Fruit fly (Drosophila melanogaster) whole organism, embryonic: Measurements from ENCODE around the gene Cpr30F.
A peak's percentile ranks its signal among the peaks of the same experiment; 100 is the strongest.

Source experiments
- Abd-B ChIP-seq: fragments of 200-800 bp; sonication (Bioruptor generic); optimal IDR thresholded peaks from 2 replicates; lab custom pipeline; 2018; ENCODE audit warnings: missing biosample characterization, mild to moderate bottlenecking, missing genetic modification characterization, moderate library complexity
- Ada2b ChIP-seq: fragments of 200-800 bp; sonication (Bioruptor generic); IDR thresholded peaks from 2 replicates; pipeline ENCODE4 v1.3.6; 2022; ENCODE audit warnings: missing biosample characterization, missing genetic modification characterization
- CG11247 ChIP-seq: fragments of 200-800 bp; sonication (Bioruptor generic); IDR thresholded peaks from 2 replicates; pipeline ENCODE4 v1.3.6; 2022; ENCODE audit warnings: missing biosample characterization, missing genetic modification characterization
- CG11504 ChIP-seq: fragments of 200-800 bp; sonication (Bioruptor generic); optimal IDR thresholded peaks from 3 replicates; lab custom pipeline; 2019; ENCODE audit warnings: missing biosample characterization, mild to moderate bottlenecking, missing genetic modification characterization, moderate library complexity
- CG12769 ChIP-seq: fragments of 200-800 bp; sonication (Bioruptor generic); optimal IDR thresholded peaks from 2 replicates; lab custom pipeline; 2019; ENCODE audit warnings: missing biosample characterization, mild to moderate bottlenecking, missing genetic modification characterization, moderate library complexity
- CG14441 ChIP-seq: fragments of 200-800 bp; sonication (Bioruptor generic); IDR thresholded peaks from 2 replicates; pipeline ENCODE4 v1.3.6; 2022; ENCODE audit warnings: missing biosample characterization, missing genetic modification characterization
- CG14710 ChIP-seq: fragments of 200-800 bp; sonication (Bioruptor generic); optimal IDR thresholded peaks from 3 replicates; lab custom pipeline; 2019; ENCODE audit warnings: missing biosample characterization, mild to moderate bottlenecking, missing genetic modification characterization, moderate library complexity
- CG1603 ChIP-seq: fragments of 200-800 bp; sonication (Bioruptor generic); optimal IDR thresholded peaks from 2 replicates; lab custom pipeline; 2019; ENCODE audit warnings: missing biosample characterization, mild to moderate bottlenecking, missing genetic modification characterization, moderate library complexity
- CG17568 ChIP-seq: fragments of 200-800 bp; sonication (Bioruptor generic); optimal IDR thresholded peaks from 2 replicates; lab custom pipeline; 2018; ENCODE audit warnings: missing biosample characterization, mild to moderate bottlenecking, missing genetic modification characterization, moderate library complexity
- CG17829 ChIP-seq: fragments of 200-800 bp; optimal IDR thresholded peaks from 2 replicates; lab custom pipeline; 2019; ENCODE audit warnings: missing biosample characterization, mild to moderate bottlenecking, missing genetic modification characterization, moderate library complexity
- CG2202 ChIP-seq: fragments of 200-800 bp; sonication (Bioruptor generic); optimal IDR thresholded peaks from 2 replicates; lab custom pipeline; 2018; ENCODE audit warnings: missing biosample characterization, mild to moderate bottlenecking, missing genetic modification characterization
- CG2889 ChIP-seq: fragments of 200-800 bp; sonication (Bioruptor generic); IDR thresholded peaks from 3 replicates; pipeline ENCODE4 v1.3.6; 2022; ENCODE audit warnings: missing biosample characterization, missing genetic modification characterization
- CG30431 ChIP-seq: fragments of 200-800 bp; sonication (Bioruptor generic); optimal IDR thresholded peaks from 2 replicates; lab custom pipeline; 2017; ENCODE audit warnings: missing biosample characterization, missing genetic modification characterization
- CG32772 ChIP-seq: fragments of 200-800 bp; sonication (Bioruptor generic); IDR thresholded peaks from 2 replicates; pipeline ENCODE4 v1.3.6; 2022; ENCODE audit warnings: missing biosample characterization, missing genetic modification characterization
- CG4360 ChIP-seq: fragments of 200-800 bp; sonication (Bioruptor generic); IDR thresholded peaks from 2 replicates; pipeline ENCODE4 v1.3.6; 2022; ENCODE audit warnings: missing biosample characterization, missing genetic modification characterization
- CG6175 ChIP-seq: fragments of 200-800 bp; sonication (Bioruptor generic); IDR thresholded peaks from 3 replicates; pipeline ENCODE4 v1.3.6; 2022; ENCODE audit warnings: missing biosample characterization, missing genetic modification characterization
- CG7963 ChIP-seq: fragments of 200-800 bp; sonication (Bioruptor generic); IDR thresholded peaks from 3 replicates; pipeline ENCODE4 v1.3.6; 2022; ENCODE audit warnings: missing biosample characterization, missing genetic modification characterization; ENCODE audit not compliant: partially characterized antibody
- CG8290 ChIP-seq, 3 experiments: fragments of 200-800 bp; sonication (Bioruptor generic); optimal IDR thresholded peaks; 2 replicates each; lab custom pipeline; 2016 to 2019; ENCODE audit warnings: missing biosample characterization in 3 of 3, missing genetic modification characterization in 3 of 3, mild to moderate bottlenecking in 2 of 3, moderate library complexity in 1 of 3
- CG9609 ChIP-seq: fragments of 200-800 bp; sonication (Bioruptor generic); optimal IDR thresholded peaks from 3 replicates; lab custom pipeline; 2016; ENCODE audit warnings: missing biosample characterization, missing genetic modification characterization
- CHES-1-like ChIP-seq: fragments of 200-800 bp; sonication (Bioruptor generic); optimal IDR thresholded peaks from 2 replicates; lab custom pipeline; 2016; ENCODE audit warnings: missing biosample characterization, missing genetic modification characterization
- Dll ChIP-seq: fragments of 200-800 bp; sonication (Bioruptor generic); IDR thresholded peaks from 4 replicates; pipeline ENCODE4 v1.3.6; 2022; ENCODE audit warnings: missing biosample characterization, missing genetic modification characterization; ENCODE audit not compliant: partially characterized antibody
- E2f1 ChIP-seq: fragments of 200-800 bp; sonication (Bioruptor generic); IDR thresholded peaks from 2 replicates; pipeline ENCODE4 v1.3.6; 2022; ENCODE audit warnings: missing biosample characterization, missing genetic modification characterization
- Elba2 ChIP-seq: fragments of 200-800 bp; sonication (Bioruptor generic); optimal IDR thresholded peaks from 3 replicates; lab custom pipeline; 2016; ENCODE audit warnings: missing biosample characterization, missing genetic modification characterization
- Kr ChIP-seq: fragments of 200-800 bp; sonication (Bioruptor generic); optimal IDR thresholded peaks from 2 replicates; lab custom pipeline; 2017; ENCODE audit warnings: missing biosample characterization, mild to moderate bottlenecking, missing genetic modification characterization
- Lpt ChIP-seq: fragments of >200 bp; optimal IDR thresholded peaks from 2 replicates; lab custom pipeline; 2018; ENCODE audit warnings: missing biosample characterization, missing genetic modification characterization
- Meics ChIP-seq: fragments of 200-800 bp; sonication (Bioruptor generic); optimal IDR thresholded peaks from 2 replicates; lab custom pipeline; 2017; ENCODE audit warnings: missing biosample characterization, mild to moderate bottlenecking, missing genetic modification characterization
- Neu2 ChIP-seq: fragments of 200-800 bp; sonication (Bioruptor generic); optimal IDR thresholded peaks from 3 replicates; lab custom pipeline; 2016; ENCODE audit warnings: missing biosample characterization, missing genetic modification characterization, borderline replicate concordance
- Opbp ChIP-seq: fragments of 200-800 bp; sonication (Bioruptor generic); IDR thresholded peaks from 3 replicates; pipeline ENCODE4 v1.3.6; 2022; ENCODE audit warnings: missing biosample characterization, missing genetic modification characterization; ENCODE audit not compliant: partially characterized antibody
- Scr ChIP-seq: fragments of 200-800 bp; sonication (Bioruptor generic); IDR thresholded peaks from 2 replicates; pipeline ENCODE4 v1.3.6; 2022; ENCODE audit warnings: missing biosample characterization, missing genetic modification characterization; ENCODE audit not compliant: partially characterized antibody
- ase ChIP-seq: fragments of 200-800 bp; sonication (Bioruptor generic); IDR thresholded peaks from 3 replicates; pipeline ENCODE4 v1.3.6; 2022; ENCODE audit warnings: missing biosample characterization, missing genetic modification characterization
- cad ChIP-seq: fragments of >200 bp; optimal IDR thresholded peaks from 2 replicates; lab custom pipeline; 2017; ENCODE audit warnings: missing biosample characterization, missing genetic modification characterization
- cato ChIP-seq: fragments of 200-800 bp; sonication (Bioruptor generic); optimal IDR thresholded peaks from 2 replicates; lab custom pipeline; 2016; ENCODE audit warnings: missing biosample characterization, missing genetic modification characterization, borderline replicate concordance
- chn ChIP-seq: fragments of 200-800 bp; sonication (Bioruptor generic); optimal IDR thresholded peaks from 2 replicates; lab custom pipeline; 2016; ENCODE audit warnings: missing biosample characterization, missing genetic modification characterization
- dan ChIP-seq: fragments of 200-800 bp; sonication (Bioruptor generic); IDR thresholded peaks from 2 replicates; pipeline ENCODE4 v1.3.6; 2022; ENCODE audit warnings: missing biosample characterization, missing genetic modification characterization
- disco-r ChIP-seq: fragments of 200-800 bp; sonication (Bioruptor generic); optimal IDR thresholded peaks from 2 replicates; lab custom pipeline; 2016; ENCODE audit warnings: missing biosample characterization, missing genetic modification characterization
- exex ChIP-seq: fragments of 200-800 bp; sonication (Bioruptor generic); optimal IDR thresholded peaks from 4 replicates; lab custom pipeline; 2018; ENCODE audit warnings: missing biosample characterization, mild to moderate bottlenecking, missing genetic modification characterization, moderate library complexity
- fd3F ChIP-seq: fragments of 200-800 bp; sonication (Bioruptor generic); optimal IDR thresholded peaks from 2 replicates; lab custom pipeline; 2018; ENCODE audit warnings: missing biosample characterization, mild to moderate bottlenecking, missing genetic modification characterization, moderate library complexity
- gem ChIP-seq: fragments of 200-800 bp; sonication (Bioruptor generic); optimal IDR thresholded peaks from 2 replicates; lab custom pipeline; 2019; ENCODE audit warnings: missing biosample characterization, mild to moderate bottlenecking, missing genetic modification characterization, moderate library complexity
- kah ChIP-seq: fragments of 200-800 bp; sonication (Bioruptor generic); optimal IDR thresholded peaks from 2 replicates; lab custom pipeline; 2018; ENCODE audit warnings: missing biosample characterization, mild to moderate bottlenecking, missing genetic modification characterization
- lbe ChIP-seq: fragments of 200-800 bp; sonication (Bioruptor generic); optimal IDR thresholded peaks from 2 replicates; lab custom pipeline; 2016; ENCODE audit warnings: missing biosample characterization, mild to moderate bottlenecking, missing genetic modification characterization
- lilli ChIP-seq: fragments of 200-800 bp; sonication (Bioruptor generic); optimal IDR thresholded peaks from 3 replicates; lab custom pipeline; 2016; ENCODE audit warnings: missing biosample characterization, missing genetic modification characterization
- odd ChIP-seq: fragments of 200-800 bp; sonication (Bioruptor generic); optimal IDR thresholded peaks from 2 replicates; lab custom pipeline; 2017; ENCODE audit warnings: missing biosample characterization, mild to moderate bottlenecking, missing genetic modification characterization
- pfk ChIP-seq: fragments of 200-800 bp; sonication (Bioruptor generic); optimal IDR thresholded peaks from 2 replicates; lab custom pipeline; 2018; ENCODE audit warnings: missing biosample characterization, mild to moderate bottlenecking, missing genetic modification characterization, moderate library complexity
- phol ChIP-seq: fragments of 200-800 bp; sonication (Bioruptor generic); optimal IDR thresholded peaks from 3 replicates; lab custom pipeline; 2018; ENCODE audit warnings: missing biosample characterization, mild to moderate bottlenecking, missing genetic modification characterization, moderate library complexity
- psq ChIP-seq: fragments of 200-800 bp; sonication (Bioruptor generic); optimal IDR thresholded peaks from 2 replicates; lab custom pipeline; 2017; ENCODE audit warnings: missing biosample characterization, missing genetic modification characterization
- run ChIP-seq: fragments of 200-800 bp; sonication (Bioruptor generic); optimal IDR thresholded peaks from 3 replicates; lab custom pipeline; 2018; ENCODE audit warnings: missing biosample characterization, mild to moderate bottlenecking, missing genetic modification characterization
- sima ChIP-seq: fragments of 200-800 bp; sonication (Bioruptor generic); optimal IDR thresholded peaks from 2 replicates; lab custom pipeline; 2016; ENCODE audit warnings: missing biosample characterization, missing genetic modification characterization
- slp2 ChIP-seq: fragments of 200-800 bp; sonication (Bioruptor generic); optimal IDR thresholded peaks from 2 replicates; lab custom pipeline; 2016; ENCODE audit warnings: missing biosample characterization, missing genetic modification characterization
- tx ChIP-seq: fragments of 200-800 bp; sonication (Bioruptor generic); optimal IDR thresholded peaks from 2 replicates; lab custom pipeline; 2016; ENCODE audit warnings: missing biosample characterization, missing genetic modification characterization
- vvl ChIP-seq: fragments of 200-800 bp; sonication (Bioruptor generic); IDR thresholded peaks from 2 replicates; pipeline ENCODE4 v1.3.6; 2022; ENCODE audit warnings: missing biosample characterization, missing genetic modification characterization
- wdn ChIP-seq: fragments of 200-800 bp; sonication (Bioruptor generic); IDR thresholded peaks from 2 replicates; pipeline ENCODE4 v1.3.6; 2022; ENCODE audit warnings: missing biosample characterization, missing genetic modification characterization

The Cpr30F gene

DNA sequence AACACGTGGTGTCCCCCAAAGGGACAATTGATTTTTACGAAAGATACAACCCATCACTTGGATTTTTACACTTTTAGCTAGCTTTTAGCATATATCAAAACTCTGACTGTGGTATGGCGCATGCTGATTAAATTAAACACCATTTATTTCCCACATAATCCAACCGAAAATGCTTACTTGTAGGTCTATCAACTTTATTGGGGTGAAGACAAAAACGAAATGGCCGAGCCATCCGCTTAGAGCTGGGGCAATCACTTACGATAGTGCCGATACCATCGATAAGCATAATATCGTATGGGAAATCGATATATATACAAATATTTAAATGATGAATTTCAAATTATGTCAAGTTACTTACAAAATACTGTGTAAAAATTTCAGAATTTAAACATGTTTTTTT lies 35.7 kb downstream of the Cpr30F start, which contains the start of gene RpS2 (continued):
- no peak for TF ChIP-seq Ada2b (GFP tag; lab: Robert Waterston, UW)
- TF ChIP-seq cato (GFP tag; lab: Kevin White, UChicago) = no peak
- peak; percentile 19 for TF ChIP-seq CG9609 (GFP tag; lab: Kevin White, UChicago)
- peak; percentile 31 for TF ChIP-seq exex (tag; lab: Kevin White, UChicago)
- TF ChIP-seq pfk (GFP tag; lab: Kevin White, UChicago) = peak; percentile 64
- TF ChIP-seq chn = peak; percentile 14
- TF ChIP-seq CHES-1-like (GFP tag; lab: Kevin White, UChicago) = no peak
- no peak for TF ChIP-seq fd3F (GFP tag; lab: Kevin White, UChicago)
- TF ChIP-seq odd = no peak
- TF ChIP-seq Neu2 (GFP tag; lab: Kevin White, UChicago) = no peak
- no peak for TF ChIP-seq CG11504 (tag; lab: Kevin White, UChicago)
- peak; percentile 54 for TF ChIP-seq lilli (GFP tag; lab: Kevin White, UChicago)
- no peak for TF ChIP-seq ase (GFP tag; lab: Robert Waterston, UW)
- TF ChIP-seq CG30431 (GFP tag; lab: Kevin White, UChicago) = no peak
- TF ChIP-seq Abd-B (GFP tag; lab: Kevin White, UChicago) = no peak
- no peak for TF ChIP-seq cad (GFP tag; lab: Kevin White, UChicago)
- TF ChIP-seq CG17829 = no peak
- no peak for TF ChIP-seq slp2 (GFP tag; lab: Kevin White, UChicago)
- TF ChIP-seq Opbp = peak; percentile 100
- peak; percentile 69 for TF ChIP-seq vvl (GFP tag; lab: Robert Waterston, UW)
- TF ChIP-seq wdn (GFP tag; lab: Robert Waterston, UW) = 0 out of 2 replicates have a peak, but pooled peaks have one; percentile 33
- peak; percentile 30 for TF ChIP-seq gem
- no peak for TF ChIP-seq CG32772 (GFP tag; lab: Robert Waterston, UW)
- no peak for TF ChIP-seq Elba2 (GFP tag; lab: Kevin White, UChicago)
- no peak; the same call in 2 of the 3 replicates for TF ChIP-seq CG2889 (GFP tag; lab: Robert Waterston, UW)
- peak; percentile 99 for TF ChIP-seq CG7963 (GFP tag; lab: Robert Waterston, UW)
- TF ChIP-seq CG6175 (GFP tag; lab: Robert Waterston, UW) = no peak
- TF ChIP-seq CG14710 (tag; lab: Kevin White, UChicago) = peak; percentile 57
- no peak for TF ChIP-seq CG14441
- TF ChIP-seq phol (tag; lab: Kevin White, UChicago) = peak; percentile 96
- TF ChIP-seq Scr (GFP tag; lab: Robert Waterston, UW) = peak; percentile 99
- no peak for TF ChIP-seq E2f1
- peak; percentile 69 for TF ChIP-seq lbe (GFP tag; lab: Kevin White, UChicago)
- peak; percentile 90 for TF ChIP-seq CG1603 (tag; lab: Kevin White, UChicago)
- TF ChIP-seq Kr (GFP tag; lab: Kevin White, UChicago) = no peak
- no peak for TF ChIP-seq run (tag; lab: Kevin White, UChicago)
- TF ChIP-seq CG8290 (GFP tag; optimal IDR thresholded peaks at IDR 0.05; lab: Kevin White, UChicago) = peak; percentile 51
- peak in 1 of 2 experiments; percentile 88 for TF ChIP-seq CG8290 (tag; optimal IDR thresholded peaks at IDR 0.05; lab: Kevin White, UChicago)
- no peak for TF ChIP-seq Lpt (GFP tag; lab: Kevin White, UChicago)
- no peak for TF ChIP-seq sima
- peak; percentile 65 for TF ChIP-seq CG12769 (tag; lab: Kevin White, UChicago)
- TF ChIP-seq disco-r (GFP tag; lab: Kevin White, UChicago) = peak; percentile 7
- peak; percentile 45 for TF ChIP-seq CG2202 (tag; lab: Kevin White, UChicago)
- TF ChIP-seq CG11247 (GFP tag; lab: Robert Waterston, UW) = no peak
- TF ChIP-seq Dll (GFP tag; lab: Robert Waterston, UW) = peak; percentile 97
- peak; percentile 46 for TF ChIP-seq CG17568
- TF ChIP-seq tx (GFP tag; lab: Kevin White, UChicago) = no peak
- no peak for TF ChIP-seq CG4360 (GFP tag; lab: Robert Waterston, UW)
- TF ChIP-seq psq (GFP tag; lab: Kevin White, UChicago) = no peak
- no peak for TF ChIP-seq dan (GFP tag; lab: Robert Waterston, UW)
- TF ChIP-seq kah = no peak
- peak; percentile 41 for TF ChIP-seq Meics (GFP tag; lab: Kevin White, UChicago)
